Fruit fly (Drosophila melanogaster) whole organism, embryonic: ENCODE data around the gene CG7715.

Experiments used
- Antp ChIP-seq: fragments of 200-800 bp; sonication (Bioruptor generic); optimal IDR thresholded peaks from 3 replicates; lab custom pipeline; 2016; ENCODE audit warnings: missing biosample characterization, missing genetic modification characterization
- Awh ChIP-seq: fragments of 200-800 bp; sonication (Bioruptor generic); IDR thresholded peaks from 2 replicates; pipeline ENCODE4, ENCODE4 v1.3.6; 2022; ENCODE audit warnings: missing biosample characterization, missing genetic modification characterization
- Bgb ChIP-seq: fragments of 200-800 bp; sonication (Bioruptor generic); IDR thresholded peaks from 2 replicates; pipeline ENCODE4 v1.3.6; 2022; ENCODE audit warnings: missing biosample characterization, missing genetic modification characterization; ENCODE audit not compliant: partially characterized antibody
- CG10147 ChIP-seq: fragments of 200-800 bp; sonication (Bioruptor generic); optimal IDR thresholded peaks from 2 replicates; lab custom pipeline; 2019; ENCODE audit warnings: missing biosample characterization, mild to moderate bottlenecking, missing genetic modification characterization, moderate library complexity
- CG10654 ChIP-seq: fragments of 200-800 bp; sonication (Bioruptor generic); optimal IDR thresholded peaks from 2 replicates; lab custom pipeline; 2016; ENCODE audit warnings: missing biosample characterization, missing genetic modification characterization
- CG11093 ChIP-seq: fragments of 200-800 bp; sonication (Bioruptor generic); IDR thresholded peaks from 3 replicates; pipeline ENCODE4 v1.3.6; 2022; ENCODE audit warnings: missing biosample characterization, missing genetic modification characterization
- CG11247 ChIP-seq: fragments of 200-800 bp; sonication (Bioruptor generic); IDR thresholded peaks from 2 replicates; pipeline ENCODE4 v1.3.6; 2022; ENCODE audit warnings: missing biosample characterization, missing genetic modification characterization
- CG12299 ChIP-seq: fragments of 200-800 bp; sonication (Bioruptor generic); optimal IDR thresholded peaks from 2 replicates; lab custom pipeline; 2018; ENCODE audit warnings: missing biosample characterization, mild to moderate bottlenecking, missing genetic modification characterization
- CG14014 ChIP-seq: fragments of 200-800 bp; sonication (Bioruptor generic); IDR thresholded peaks from 2 replicates; pipeline ENCODE4 v1.3.6; 2022; ENCODE audit warnings: missing biosample characterization, missing genetic modification characterization
- CG15073 ChIP-seq: fragments of 200-800 bp; sonication (Bioruptor generic); optimal IDR thresholded peaks from 2 replicates; lab custom pipeline; 2016; ENCODE audit warnings: missing biosample characterization, missing genetic modification characterization
- CG1647 ChIP-seq: fragments of 200-800 bp; sonication (Bioruptor generic); optimal IDR thresholded peaks from 3 replicates; lab custom pipeline; 2016; ENCODE audit warnings: missing biosample characterization, missing genetic modification characterization
- CG18764 ChIP-seq: fragments of 200-800 bp; sonication (Bioruptor generic); optimal IDR thresholded peaks from 3 replicates; lab custom pipeline; 2016; ENCODE audit warnings: missing biosample characterization, missing genetic modification characterization
- CG33213 ChIP-seq: fragments of 200-800 bp; sonication (Bioruptor generic); optimal IDR thresholded peaks from 3 replicates; lab custom pipeline; 2016; ENCODE audit warnings: missing biosample characterization, missing genetic modification characterization
- CG34224 ChIP-seq: fragments of 200-800 bp; sonication (Bioruptor generic); IDR thresholded peaks from 3 replicates; pipeline ENCODE4 v1.3.6; 2022; ENCODE audit warnings: missing biosample characterization, missing genetic modification characterization; ENCODE audit not compliant: partially characterized antibody
- CG34376 ChIP-seq: fragments of 200-800 bp; sonication (Bioruptor generic); optimal IDR thresholded peaks from 2 replicates; lab custom pipeline; 2018; ENCODE audit warnings: missing biosample characterization, mild to moderate bottlenecking, missing genetic modification characterization
- CG4360 ChIP-seq: fragments of 200-800 bp; sonication (Bioruptor generic); IDR thresholded peaks from 2 replicates; pipeline ENCODE4 v1.3.6; 2022; ENCODE audit warnings: missing biosample characterization, missing genetic modification characterization
- CG6654 ChIP-seq: fragments of 200-800 bp; sonication (Bioruptor generic); optimal IDR thresholded peaks from 2 replicates; lab custom pipeline; 2017; ENCODE audit warnings: missing biosample characterization, mild to moderate bottlenecking, missing genetic modification characterization
- CG6813 ChIP-seq: fragments of 200-800 bp; sonication (Bioruptor generic); optimal IDR thresholded peaks from 2 replicates; lab custom pipeline; 2017; ENCODE audit warnings: missing biosample characterization, missing genetic modification characterization, mild to moderate bottlenecking, moderate library complexity, missing genetic modification reagents
- CG8765 ChIP-seq: fragments of 200-800 bp; sonication (Bioruptor generic); IDR thresholded peaks from 2 replicates; pipeline ENCODE4 v1.3.6; 2022; ENCODE audit warnings: missing biosample characterization, missing genetic modification characterization
- HLH4C ChIP-seq: fragments of 200-800 bp; sonication (Bioruptor generic); IDR thresholded peaks from 3 replicates; pipeline ENCODE4 v1.3.6; 2022; ENCODE audit warnings: missing biosample characterization, missing genetic modification characterization; ENCODE audit not compliant: partially characterized antibody
- Hmr ChIP-seq: fragments of 200-800 bp; sonication (Bioruptor generic); optimal IDR thresholded peaks from 3 replicates; lab custom pipeline; 2017; ENCODE audit warnings: mild to moderate bottlenecking, missing biosample characterization, missing genetic modification reagents, missing genetic modification characterization
- Jarid2 ChIP-seq: fragments of 200-800 bp; sonication (Bioruptor generic); optimal IDR thresholded peaks from 3 replicates; lab custom pipeline; 2017; ENCODE audit warnings: mild to moderate bottlenecking, missing biosample characterization, missing genetic modification reagents, missing genetic modification characterization
- Kr ChIP-seq: fragments of 200-800 bp; sonication (Bioruptor generic); optimal IDR thresholded peaks from 2 replicates; lab custom pipeline; 2017; ENCODE audit warnings: missing biosample characterization, mild to moderate bottlenecking, missing genetic modification characterization
- Myb ChIP-seq: fragments of 200-800 bp; sonication (Bioruptor generic); optimal IDR thresholded peaks from 2 replicates; lab custom pipeline; 2016; ENCODE audit warnings: missing biosample characterization, missing genetic modification characterization
- NfI ChIP-seq: fragments of 200-800 bp; sonication (Bioruptor generic); optimal IDR thresholded peaks from 3 replicates; lab custom pipeline; 2018; ENCODE audit warnings: missing biosample characterization, mild to moderate bottlenecking, missing genetic modification characterization, moderate library complexity
- Optix ChIP-seq: fragments of 200-800 bp; sonication (Bioruptor generic); IDR thresholded peaks from 3 replicates; pipeline ENCODE4 v1.3.6; 2022; ENCODE audit warnings: missing biosample characterization, missing genetic modification characterization
- abd-A ChIP-seq: fragments of 200-800 bp; sonication (Bioruptor generic); optimal IDR thresholded peaks from 3 replicates; lab custom pipeline; 2019; ENCODE audit warnings: missing biosample characterization, mild to moderate bottlenecking, missing genetic modification characterization, moderate library complexity
- amos ChIP-seq: fragments of 200-800 bp; sonication (Bioruptor generic); IDR thresholded peaks from 2 replicates; pipeline ENCODE4 v1.3.6; 2022; ENCODE audit warnings: missing biosample characterization, missing genetic modification characterization; ENCODE audit not compliant: partially characterized antibody
- ato ChIP-seq: fragments of 200-800 bp; sonication (Bioruptor generic); IDR thresholded peaks from 2 replicates; pipeline ENCODE4 v1.3.6; 2022; ENCODE audit warnings: missing biosample characterization, missing genetic modification characterization; ENCODE audit not compliant: partially characterized antibody
- bbx ChIP-seq: fragments of 200-800 bp; sonication (Bioruptor generic); IDR thresholded peaks from 2 replicates; pipeline ENCODE4 v1.3.6; 2022; ENCODE audit warnings: missing biosample characterization, missing genetic modification characterization; ENCODE audit not compliant: partially characterized antibody
- cas ChIP-seq: fragments of 200-800 bp; sonication (Bioruptor generic); IDR thresholded peaks from 2 replicates; pipeline ENCODE4 v1.3.6; 2022; ENCODE audit warnings: missing biosample characterization, missing genetic modification characterization
- chif ChIP-seq, 2 experiments: fragments of 200-800 bp; sonication (Bioruptor generic); optimal IDR thresholded peaks; 3 replicates each; lab custom pipeline; 2016; ENCODE audit warnings: missing biosample characterization in 2 of 2, missing genetic modification characterization in 2 of 2
- danr ChIP-seq: fragments of 200-800 bp; sonication (Bioruptor generic); IDR thresholded peaks from 2 replicates; pipeline ENCODE4 v1.3.6; 2022; ENCODE audit warnings: missing biosample characterization, missing genetic modification characterization
- dmrt11E ChIP-seq: fragments of 200-800 bp; sonication (Bioruptor generic); optimal IDR thresholded peaks from 3 replicates; lab custom pipeline; 2018; ENCODE audit warnings: missing biosample characterization, mild to moderate bottlenecking, missing genetic modification characterization, moderate library complexity
- dysf ChIP-seq: fragments of 200-800 bp; sonication (Bioruptor generic); IDR thresholded peaks from 3 replicates; pipeline ENCODE4 v1.3.6; 2022; ENCODE audit warnings: missing biosample characterization, missing genetic modification characterization
- ewg ChIP-seq: fragments of 200-800 bp; sonication (Bioruptor generic); optimal IDR thresholded peaks from 3 replicates; lab custom pipeline; 2017; ENCODE audit warnings: mild to moderate bottlenecking, missing biosample characterization, missing genetic modification reagents, missing genetic modification characterization
- gem ChIP-seq: fragments of 200-800 bp; sonication (Bioruptor generic); optimal IDR thresholded peaks from 2 replicates; lab custom pipeline; 2019; ENCODE audit warnings: missing biosample characterization, mild to moderate bottlenecking, missing genetic modification characterization, moderate library complexity
- her ChIP-seq: fragments of 200-800 bp; sonication (Bioruptor generic); optimal IDR thresholded peaks from 2 replicates; lab custom pipeline; 2016; ENCODE audit warnings: missing biosample characterization, missing genetic modification characterization
- jing ChIP-seq: fragments of 200-800 bp; sonication (Bioruptor generic); optimal IDR thresholded peaks from 2 replicates; lab custom pipeline; 2018; ENCODE audit warnings: missing biosample characterization, mild to moderate bottlenecking, missing genetic modification characterization
- maf-S ChIP-seq: fragments of 200-800 bp; sonication (Bioruptor generic); optimal IDR thresholded peaks from 2 replicates; lab custom pipeline; 2016; ENCODE audit warnings: missing biosample characterization, missing genetic modification characterization
- nerfin-1 ChIP-seq: fragments of 200-800 bp; sonication (Bioruptor generic); optimal IDR thresholded peaks from 3 replicates; lab custom pipeline; 2019; ENCODE audit warnings: missing biosample characterization, mild to moderate bottlenecking, missing genetic modification characterization, moderate library complexity
- onecut ChIP-seq: fragments of 200-800 bp; sonication (Bioruptor generic); IDR thresholded peaks from 2 replicates; pipeline ENCODE4 v1.3.6; 2022; ENCODE audit warnings: missing biosample characterization, missing genetic modification characterization
- pita ChIP-seq: fragments of 200-800 bp; sonication (Bioruptor generic); optimal IDR thresholded peaks from 2 replicates; lab custom pipeline; 2017; ENCODE audit warnings: missing biosample characterization, mild to moderate bottlenecking, missing genetic modification characterization
- pnt ChIP-seq: fragments of 200-800 bp; sonication (Bioruptor generic); optimal IDR thresholded peaks from 3 replicates; lab custom pipeline; 2016; ENCODE audit warnings: missing biosample characterization, missing genetic modification characterization
- sc ChIP-seq, 3 experiments: fragments of >200 bp in 2 of 3; fragments of 200-800 bp in 1 of 3; sonication (Bioruptor generic) in 1 of 3; optimal IDR thresholded peaks; 2 replicates in 2 of 3; 3 replicates in 1 of 3; lab custom pipeline; 2017; ENCODE audit warnings: mild to moderate bottlenecking in 1 of 3, missing biosample characterization in 1 of 3, missing genetic modification characterization in 1 of 3, missing genetic modification reagents in 1 of 3
- shn ChIP-seq: fragments of 200-800 bp; sonication (Bioruptor generic); optimal IDR thresholded peaks from 3 replicates; lab custom pipeline; 2016; ENCODE audit warnings: missing biosample characterization, missing genetic modification characterization
- tap ChIP-seq: fragments of 200-800 bp; optimal IDR thresholded peaks from 3 replicates; lab custom pipeline; 2019; ENCODE audit warnings: missing biosample characterization, mild to moderate bottlenecking, missing genetic modification characterization, moderate library complexity
- wdn ChIP-seq: fragments of 200-800 bp; sonication (Bioruptor generic); IDR thresholded peaks from 2 replicates; pipeline ENCODE4 v1.3.6; 2022; ENCODE audit warnings: missing biosample characterization, missing genetic modification characterization
- wek ChIP-seq: fragments of 200-800 bp; sonication (Bioruptor generic); optimal IDR thresholded peaks from 3 replicates; lab custom pipeline; 2018; ENCODE audit warnings: missing biosample characterization, mild to moderate bottlenecking, missing genetic modification characterization, moderate library complexity

The CG7715 gene

DNA sequence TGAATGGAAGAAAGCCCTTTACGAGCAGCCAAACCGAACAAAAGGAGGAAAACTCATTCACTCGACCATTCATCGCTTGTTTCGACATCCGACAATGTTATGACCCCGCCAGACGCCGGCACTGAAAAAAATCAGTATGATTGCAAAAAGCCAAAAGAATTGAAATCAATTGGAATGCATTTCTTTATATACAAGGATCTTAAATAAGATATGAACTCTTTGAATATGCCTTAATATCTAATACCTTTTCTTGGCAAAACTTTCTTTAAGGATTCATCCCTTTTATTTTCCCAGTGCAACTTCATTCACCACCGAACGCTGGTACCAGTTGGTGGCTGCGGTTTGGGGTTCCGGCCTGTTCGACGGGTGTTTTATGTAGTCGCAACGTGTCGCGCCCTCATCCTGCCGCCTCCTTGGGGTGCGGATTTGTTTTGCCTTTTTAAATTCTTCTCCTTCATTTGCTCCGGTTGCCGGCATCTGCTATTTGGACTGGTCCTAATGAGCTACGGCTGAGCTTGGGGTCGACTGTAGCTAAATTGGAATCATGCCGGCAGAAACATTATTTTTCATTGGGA lies 8.4 kb downstream of the CG7715 start (continued):
- TF ChIP-seq onecut (GFP tag; lab: Robert Waterston, UW) (peak; percentile 82), pnt (GFP tag; lab: Kevin White, UChicago) (peak; percentile 81), pita (no peak), NfI (GFP tag; lab: Kevin White, UChicago) (peak; percentile 84), amos (no peak), CG10147 (GFP tag; lab: Kevin White, UChicago) (peak; percentile 91), sc (optimal IDR thresholded peaks at IDR 0.05; lab: Kevin White, UChicago) (no peak), sc (GFP tag; optimal IDR thresholded peaks at IDR 0.05; lab: Kevin White, UChicago) (peak; percentile 58), CG6654 (GFP tag; lab: Kevin White, UChicago) (peak; percentile 62), dysf (GFP tag; lab: Robert Waterston, UW) (peak; percentile 87), CG14014 (peak; percentile 90), Hmr (GFP tag; lab: Kevin White, UChicago) (peak; percentile 95), CG12299 (peak; percentile 82), dmrt11E (peak; percentile 52), Myb (GFP tag; lab: Kevin White, UChicago) (peak; percentile 59), CG11093 (GFP tag; lab: Robert Waterston, UW) (peak; percentile 52; the same call in 1 of the 3 replicates), Optix (GFP tag; lab: Robert Waterston, UW) (peak; percentile 66; the same call in 1 of the 3 replicates), CG10654 (peak; percentile 70), CG11247 (GFP tag; lab: Robert Waterston, UW) (peak; percentile 74), CG15073 (GFP tag; lab: Kevin White, UChicago) (peak; percentile 29), abd-A (peak; percentile 97), ewg (GFP tag; lab: Kevin White, UChicago) (peak; percentile 69), shn (GFP tag; lab: Kevin White, UChicago) (peak; percentile 29), gem (peak; percentile 90), jing (GFP tag; lab: Kevin White, UChicago) (peak; percentile 58), danr (peak; percentile 61; the same call in 1 of the 2 replicates), wek (GFP tag; lab: Kevin White, UChicago) (peak; percentile 77), CG6813 (GFP tag; lab: Kevin White, UChicago) (peak; percentile 86), cas (no peak; the same call in 1 of the 2 replicates), CG8765 (GFP tag; lab: Robert Waterston, UW) (peak; percentile 18; the same call in 1 of the 2 replicates), ato (GFP tag; lab: Robert Waterston, UW) (no peak), Awh (GFP tag; lab: Robert Waterston, UW) (peak; percentile 72), her (GFP tag; lab: Kevin White, UChicago) (peak; percentile 80), CG1647 (GFP tag; lab: Kevin White, UChicago) (peak; percentile 76), HLH4C (GFP tag; lab: Robert Waterston, UW) (no peak), bbx (no peak), tap (tag; lab: Kevin White, UChicago) (peak; percentile 86), Bgb (GFP tag; lab: Robert Waterston, UW) (no peak), CG18764 (GFP tag; lab: Kevin White, UChicago) (peak; percentile 57), CG4360 (GFP tag; lab: Robert Waterston, UW) (no peak), CG33213 (GFP tag; lab: Kevin White, UChicago) (peak; percentile 65), Kr (GFP tag; lab: Kevin White, UChicago) (no peak), nerfin-1 (tag; lab: Kevin White, UChicago) (peak; percentile 86), wdn (GFP tag; lab: Robert Waterston, UW) (peak; percentile 76), chif (GFP tag; optimal IDR thresholded peaks at IDR 0.05; lab: Kevin White, UChicago) (peak; percentile 61 to 81), CG34224 (GFP tag; lab: Robert Waterston, UW) (no peak), Jarid2 (peak; percentile 64), CG34376 (GFP tag; lab: Kevin White, UChicago) (peak; percentile 87), maf-S (peak; percentile 76), Antp (GFP tag; lab: Kevin White, UChicago) (peak; percentile 81)
